Worm (Caenorhabditis elegans): Measurements from ENCODE around the gene srz-48.

DNA sequence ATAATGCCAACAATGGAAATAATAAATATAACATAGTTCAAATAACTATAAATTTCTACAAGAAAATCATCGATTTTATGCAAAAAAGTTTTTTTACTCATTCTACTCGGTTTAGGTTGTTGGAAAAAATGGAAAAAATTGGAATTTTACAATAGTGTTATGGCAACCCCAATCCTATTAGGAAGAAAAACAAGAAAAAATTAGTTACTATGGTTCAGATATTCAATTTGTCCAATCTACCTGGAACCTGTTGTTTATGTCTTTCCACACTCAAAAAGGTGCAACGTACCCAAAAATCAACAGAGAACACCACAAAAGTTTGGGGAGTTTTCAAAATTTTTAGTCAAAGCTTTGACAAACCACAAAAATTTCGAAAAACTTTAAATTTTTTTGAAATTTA, 29.9 kb downstream of the srz-48 start, which contains the start of gene T27C5.10:
- TF ChIP-seq fos-1 (tag; optimal IDR thresholded peaks at IDR 0.05) (no peak), nhr-237 (tag; optimal IDR thresholded peaks at IDR 0.05) (no peak), snpc-4 (tag; optimal IDR thresholded peaks at IDR 0.05) (no peak), nhr-77 (tag; optimal IDR thresholded peaks at IDR 0.05) (no peak), nhr-6 (tag; optimal IDR thresholded peaks at IDR 0.05) (no peak), mdl-1 (tag; optimal IDR thresholded peaks at IDR 0.05) (no peak)
